Worm (Caenorhabditis elegans): ENCODE results near the gene ipla-3.

ipla-3 gene

DNA sequence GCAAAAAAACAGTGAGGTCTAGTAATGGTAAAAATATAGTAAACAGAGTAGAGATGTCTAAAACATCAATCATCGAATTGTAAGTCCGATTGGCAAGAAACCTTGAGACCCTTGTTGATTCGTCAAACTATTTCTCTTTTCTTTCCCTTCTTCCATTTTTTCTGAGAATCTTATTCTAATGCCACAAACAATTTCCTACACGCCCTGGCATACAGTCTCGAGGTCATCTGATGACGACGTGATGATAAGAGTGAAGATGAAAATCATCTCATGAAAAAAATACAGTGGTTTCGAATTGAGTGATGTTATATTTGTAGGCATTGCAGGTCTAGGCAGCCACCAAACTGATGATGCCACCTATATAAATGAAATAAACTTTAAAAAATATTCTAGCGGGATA, 36.2 kb downstream of the ipla-3 start (continued):
- no peak for TF ChIP-seq hpl-2 (GFP tag; optimal IDR thresholded peaks at IDR 0.05)
- TF ChIP-seq nhr-237 (tag; optimal IDR thresholded peaks at IDR 0.05) = no peak
- TF ChIP-seq nhr-28 (tag; optimal IDR thresholded peaks at IDR 0.05) = no peak
- no peak for TF ChIP-seq lsy-2 (tag; optimal IDR thresholded peaks at IDR 0.05)
- no peak for TF ChIP-seq C34B4.2 (tag; optimal IDR thresholded peaks at IDR 0.05)
- peak; percentile 8 for TF ChIP-seq skn-1 (tag; optimal IDR thresholded peaks at IDR 0.05)
- TF ChIP-seq sox-4 (tag; optimal IDR thresholded peaks at IDR 0.05) = no peak
- peak; percentile 9; the same call in 1 of the 2 replicates for TF ChIP-seq nhr-19 (GFP tag; conservative IDR thresholded peaks at IDR 0.05)
- no peak for TF ChIP-seq hlh-17 (GFP tag; optimal IDR thresholded peaks at IDR 0.05; ENCODE audit: borderline replicate concordance)
- no peak for TF ChIP-seq mab-9 (GFP tag; IDR thresholded peaks at IDR 0.05)
- peak; percentile 5 for TF ChIP-seq tbx-2 (tag; optimal IDR thresholded peaks at IDR 0.05)
- TF ChIP-seq ets-5 (GFP tag; IDR thresholded peaks at IDR 0.05) = no peak
- peak in 4 of 6 experiments; percentile 44 to 78 (median 66) for TF ChIP-seq elt-3 (tag; optimal IDR thresholded peaks at IDR 0.05)
- TF ChIP-seq pqm-1 (tag; optimal IDR thresholded peaks at IDR 0.05) = no peak
- no peak for TF ChIP-seq dsc-1 (tag; optimal IDR thresholded peaks at IDR 0.05)
- peak; percentile 70 for TF ChIP-seq nhr-20 (tag; optimal IDR thresholded peaks at IDR 0.05)
- TF ChIP-seq ces-1 (GFP tag; optimal IDR thresholded peaks at IDR 0.05) = no peak
- TF ChIP-seq lin-15B (tag; optimal IDR thresholded peaks at IDR 0.05) = no peak
- peak; percentile 56 for TF ChIP-seq nhr-71 (tag; optimal IDR thresholded peaks at IDR 0.05)
- no peak for TF ChIP-seq F16B12.6 (tag; optimal IDR thresholded peaks at IDR 0.05)
- peak; percentile 26 for TF ChIP-seq nhr-90 (tag; optimal IDR thresholded peaks at IDR 0.05; ENCODE audit: poor library complexity)
- TF ChIP-seq lin-14 (GFP tag; optimal IDR thresholded peaks at IDR 0.05) = peak; percentile 69
- no peak for TF ChIP-seq xbp-1 (tag; optimal IDR thresholded peaks at IDR 0.05)
- TF ChIP-seq mep-1 (tag; optimal IDR thresholded peaks at IDR 0.05) = no peak
- peak in 1 of 2 experiments; percentile 25 for TF ChIP-seq mdl-1 (tag; optimal IDR thresholded peaks at IDR 0.05)
- TF ChIP-seq dpl-1 (GFP tag; optimal IDR thresholded peaks at IDR 0.05) = peak in 1 of 3 experiments; percentile 17
- no peak for TF ChIP-seq nhr-12 (tag; optimal IDR thresholded peaks at IDR 0.05)
- TF ChIP-seq nhr-85 (tag) = peak; percentile 96

DNA sequence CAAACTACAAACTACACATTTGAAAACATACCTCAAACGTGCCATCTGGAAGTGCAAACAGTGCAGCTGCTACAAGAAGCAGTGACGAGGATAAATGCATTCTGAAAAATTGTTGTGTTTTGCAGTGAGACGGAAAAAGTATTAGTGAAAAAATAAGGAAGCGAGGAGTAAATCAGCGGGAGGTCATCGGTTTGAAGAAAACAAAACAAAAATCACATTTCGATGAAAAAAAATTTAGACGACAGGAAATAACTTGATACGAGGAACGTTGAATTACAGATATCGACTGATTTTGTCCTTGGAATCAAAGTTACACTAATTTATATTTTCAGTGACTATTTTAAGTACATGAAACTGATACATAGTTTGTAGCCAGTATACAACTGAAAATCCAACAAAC, 37.5 kb downstream of the ipla-3 start, which contains the start of gene F53F8.4:
F53F8.4 (minus strand) TSS at position 101 of the 400 bp plus-strand sequence.
- TF ChIP-seq zip-4 (GFP tag; optimal IDR thresholded peaks at IDR 0.05) = no peak
- peak; percentile 65 for TF ChIP-seq nhr-85 (tag)

DNA sequence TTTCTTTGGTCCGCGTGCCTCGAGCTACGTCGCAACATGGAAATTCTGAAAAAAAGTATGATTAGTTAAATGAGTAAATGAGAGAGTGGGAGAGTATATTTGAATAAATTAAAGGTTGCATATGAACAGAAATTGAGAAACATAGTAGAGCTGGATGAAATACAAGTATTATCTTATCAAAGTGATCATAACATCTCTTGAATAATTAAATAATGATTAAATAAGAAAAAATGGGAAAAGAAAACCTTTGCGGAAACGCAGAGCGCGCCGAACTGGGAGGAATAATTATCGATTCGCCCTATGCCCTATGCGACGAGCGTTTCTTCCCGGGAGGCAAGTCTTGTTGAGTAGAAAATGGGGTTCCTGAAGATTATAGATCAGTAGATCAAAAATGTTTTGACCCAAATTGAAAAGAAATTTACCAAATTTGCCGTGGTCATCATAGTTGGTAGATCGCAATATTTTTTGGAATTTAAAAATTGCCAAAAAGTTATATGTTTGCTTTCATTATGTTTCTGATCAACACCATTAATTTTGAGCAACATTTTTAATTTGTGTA, 39.5 kb downstream of the ipla-3 start, which contains the start of gene F53F8.3:
F53F8.3 (minus strand) TSS at position 51 of the 559 bp plus-strand sequence.
- no peak for TF ChIP-seq skn-1 (tag; optimal IDR thresholded peaks at IDR 0.05)
- no peak for TF ChIP-seq unc-62 (GFP tag; optimal IDR thresholded peaks at IDR 0.05)
- TF ChIP-seq fkh-8 (tag; optimal IDR thresholded peaks at IDR 0.05) = no peak
- TF ChIP-seq C16A3.4 (tag; optimal IDR thresholded peaks at IDR 0.05) = no peak
- TF ChIP-seq Y116A8C.19 (tag; optimal IDR thresholded peaks at IDR 0.05; ENCODE audit: borderline replicate concordance) = no peak

DNA sequence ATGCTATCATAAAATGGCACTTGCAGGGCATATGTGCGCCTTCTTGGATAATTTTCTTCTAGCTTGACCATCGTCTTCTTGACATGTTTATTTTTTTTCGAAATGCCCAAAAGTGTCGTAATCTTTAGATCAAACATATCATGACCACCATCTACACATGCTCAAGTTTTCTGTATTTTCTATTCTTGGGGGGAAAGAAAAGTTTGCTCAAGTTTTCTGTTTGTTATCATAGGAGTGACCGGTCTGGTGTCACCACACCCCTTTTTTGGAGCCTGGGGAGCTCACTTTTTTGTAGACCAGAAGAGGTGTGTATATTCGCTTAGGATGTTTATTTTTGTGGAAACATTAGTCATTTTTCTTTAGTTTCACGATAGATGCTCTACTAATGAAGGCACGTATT, 43.7 kb downstream of the ipla-3 start, which contains the start of gene klf-2:
klf-2 (plus strand) TSS at position 301 of the 400 bp plus-strand sequence.
- TF ChIP-seq F16B12.6 (tag; optimal IDR thresholded peaks at IDR 0.05) (no peak), hpl-2 (GFP tag; optimal IDR thresholded peaks at IDR 0.05) (no peak)

DNA sequence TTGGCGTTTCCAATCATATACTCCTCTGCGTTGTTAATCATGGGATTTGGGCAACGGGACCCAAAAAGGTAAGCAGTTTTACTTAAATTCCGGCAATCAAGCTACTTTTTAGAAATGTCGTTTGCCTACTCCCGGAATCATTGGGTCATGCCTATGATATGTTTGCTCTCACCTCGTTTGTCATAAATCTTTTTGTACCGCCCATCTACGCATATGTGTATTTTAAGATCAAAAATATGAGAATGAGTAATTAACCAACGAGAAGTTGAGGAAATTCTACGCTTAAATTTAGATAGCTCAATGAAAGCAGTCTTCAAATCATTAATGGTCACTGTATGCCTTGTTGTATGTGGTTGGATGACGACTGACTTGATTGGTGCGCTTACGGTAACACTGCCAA, 46.8 kb downstream of the ipla-3 start:
- TF ChIP-seq pax-3 (tag; optimal IDR thresholded peaks at IDR 0.05) = no peak
- no peak for TF ChIP-seq C34B4.2 (tag; optimal IDR thresholded peaks at IDR 0.05)
- TF ChIP-seq mef-2 (tag; optimal IDR thresholded peaks at IDR 0.05) = no peak
- no peak for TF ChIP-seq xbp-1 (tag; optimal IDR thresholded peaks at IDR 0.05)
- TF ChIP-seq ztf-4 (tag; optimal IDR thresholded peaks at IDR 0.05) = no peak
- TF ChIP-seq egl-13 (tag; optimal IDR thresholded peaks at IDR 0.05) = no peak
- TF ChIP-seq fos-1 (tag; optimal IDR thresholded peaks at IDR 0.05) = no peak
- TF ChIP-seq aly-2 (tag; optimal IDR thresholded peaks at IDR 0.05) = no peak
- TF ChIP-seq fkh-10 (GFP tag; optimal IDR thresholded peaks at IDR 0.05) = no peak
- no peak for TF ChIP-seq tbx-2 (tag; optimal IDR thresholded peaks at IDR 0.05)
- no peak for TF ChIP-seq nhr-47 (tag; optimal IDR thresholded peaks at IDR 0.05)
